Fruit fly (Drosophila melanogaster): Measurements from ENCODE around the gene CG45078.
A peak's percentile ranks its signal among the peaks of the same experiment; 100 is the strongest.

CG45078 gene

dm6 chr3R:10778151-10778550 lies 977 bp upstream of the CG45078 start:
- no peak for TF ChIP-seq Abd-B (GFP tag; optimal IDR thresholded peaks at IDR 0.05)
- TF ChIP-seq Dfd (GFP tag; optimal IDR thresholded peaks at IDR 0.05), result no peak
- no peak for TF ChIP-seq Vsx2 (GFP tag; optimal IDR thresholded peaks at IDR 0.05; ENCODE audit: partially characterized antibody)
- no peak for TF ChIP-seq Hr78 (GFP tag; optimal IDR thresholded peaks at IDR 0.05)
- no peak for TF ChIP-seq Myc (optimal IDR thresholded peaks at IDR 0.05)
- no peak for TF ChIP-seq CG32264 (GFP tag; optimal IDR thresholded peaks at IDR 0.05)
- no peak for TF ChIP-seq brk (GFP tag; optimal IDR thresholded peaks at IDR 0.05)

DNA sequence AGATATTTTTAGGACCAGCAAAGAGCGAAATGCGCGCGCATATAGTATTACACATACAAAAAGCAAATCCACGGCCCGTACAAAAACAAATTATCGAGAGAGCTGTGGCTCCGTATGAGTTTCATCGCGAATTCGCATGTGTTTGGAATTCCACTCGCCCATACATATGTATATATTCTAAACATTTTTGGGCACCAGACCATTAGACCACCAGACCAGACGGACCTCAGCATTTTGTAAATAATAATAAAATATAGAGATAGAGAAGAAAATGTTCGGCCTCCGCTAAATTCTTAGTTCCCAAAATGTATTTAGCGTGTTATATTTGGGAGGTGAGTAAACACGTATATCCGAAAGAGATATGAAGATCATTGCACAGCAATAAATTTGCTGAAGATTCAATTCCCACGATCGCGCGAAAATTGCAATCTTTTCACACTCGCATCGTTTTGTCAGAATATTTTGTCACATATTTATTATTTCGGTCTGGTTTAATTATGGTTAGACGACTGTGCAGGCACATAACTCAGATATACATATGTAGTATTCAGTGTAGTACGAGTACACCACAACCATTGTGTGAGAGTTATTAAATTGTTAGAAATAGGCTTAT lies 1.0 kb downstream of the CG45078 start:
- TF ChIP-seq GATAd (GFP tag; optimal IDR thresholded peaks at IDR 0.05) (no peak), Jra (GFP tag; optimal IDR thresholded peaks at IDR 0.05) (no peak)

- no peak for TF ChIP-seq foxo (GFP tag; optimal IDR thresholded peaks at IDR 0.05)
- TF ChIP-seq h (GFP tag; optimal IDR thresholded peaks at IDR 0.05), result peak; percentile 15
Measured at dm6 chr3R:10775246-10775645, 1.9 kb downstream of the CG45078 start.

DNA sequence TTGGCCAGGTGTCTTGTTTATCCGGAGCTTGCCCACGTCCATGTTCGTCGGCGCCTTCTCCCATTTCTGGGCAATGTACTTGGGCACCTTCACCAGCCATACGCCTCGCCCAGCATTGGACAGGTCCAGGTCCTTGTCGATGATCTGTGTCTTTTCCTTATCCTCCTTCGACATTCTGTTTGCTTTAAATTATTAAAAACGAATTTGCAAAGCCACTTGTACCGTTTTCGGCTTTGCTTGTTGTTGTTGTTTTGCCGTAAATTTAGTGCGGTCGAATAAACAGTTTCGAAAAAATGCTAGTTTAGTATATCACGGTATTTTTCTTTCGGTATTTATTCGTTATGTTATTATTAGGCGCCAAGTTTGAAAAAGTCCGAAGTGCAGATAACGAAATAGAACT lies 9.6 kb downstream of the CG45078 start, which contains the start of gene TfIIFbeta:
Gene TfIIFbeta, minus strand, starts transcription at position 279 of the 400 bp plus-strand sequence.
- no peak for TF ChIP-seq Mio (GFP tag; optimal IDR thresholded peaks at IDR 0.05)
- peak; percentile 18 for TF ChIP-seq sage (GFP tag; optimal IDR thresholded peaks at IDR 0.05)

dm6 chr3R:10761980-10762379 lies 15.2 kb downstream of the CG45078 start:
- TF ChIP-seq GATAd (GFP tag; optimal IDR thresholded peaks at IDR 0.05), result no peak
- TF ChIP-seq ey (GFP tag; optimal IDR thresholded peaks at IDR 0.05), result peak; percentile 12

DNA sequence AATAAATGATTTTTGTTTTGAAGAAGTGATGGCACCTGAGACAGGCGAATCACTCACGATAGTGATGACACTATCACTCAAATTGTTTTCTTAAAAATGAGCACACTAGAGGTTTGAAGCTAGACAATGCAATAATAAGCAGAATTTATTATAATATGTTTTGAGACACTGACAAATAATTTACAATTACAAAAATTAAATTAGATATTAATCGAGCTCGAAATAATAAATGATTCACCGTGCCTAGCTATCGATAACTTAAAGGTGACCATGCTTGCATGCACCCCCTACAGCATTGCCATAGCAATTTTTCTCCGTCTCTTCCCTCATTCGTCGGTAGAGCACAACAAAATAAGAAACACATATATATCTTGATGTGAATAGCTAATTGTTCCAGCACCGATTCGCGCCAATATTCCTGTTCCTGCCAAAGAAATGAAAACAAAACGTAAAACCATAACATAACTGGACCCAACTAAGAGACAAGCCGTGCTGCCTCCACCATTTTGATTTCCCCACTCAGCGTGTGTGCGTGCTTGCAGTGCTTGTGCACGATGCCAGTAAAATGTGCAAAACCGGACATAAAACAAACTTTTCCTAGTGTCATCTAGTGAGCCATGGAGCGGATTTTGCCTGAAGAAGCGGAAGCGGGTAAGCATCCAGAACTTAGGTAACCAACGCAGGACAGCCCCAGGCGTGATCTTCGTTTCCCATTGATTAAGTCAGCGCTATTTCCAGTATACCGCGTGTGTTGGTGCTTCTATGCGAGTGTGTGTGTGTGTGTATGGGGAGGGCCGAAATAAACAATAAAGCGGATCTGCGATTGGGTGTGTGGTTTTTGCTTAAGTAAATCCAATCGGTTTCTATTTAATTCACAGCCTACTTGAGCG lies 16.0 kb downstream of the CG45078 start, which contains the start of the genes MED7 and Cap-H2:
Gene MED7, minus strand, starts transcription at position 67 of the 890 bp plus-strand sequence.
Gene Cap-H2, plus strand, starts transcription at position 345 of the 890 bp plus-strand sequence.
- TF ChIP-seq ey (GFP tag; optimal IDR thresholded peaks at IDR 0.05) (peak; percentile 75), OdsH (GFP tag; optimal IDR thresholded peaks at IDR 0.05) (peak; percentile 68), h (GFP tag; optimal IDR thresholded peaks at IDR 0.05) (peak; percentile 82), dmrt93B (GFP tag; optimal IDR thresholded peaks at IDR 0.05) (peak; percentile 57), rgr (GFP tag; optimal IDR thresholded peaks at IDR 0.05) (peak; percentile 77), usp (GFP tag; optimal IDR thresholded peaks at IDR 0.05) (no peak), Rel (GFP tag; optimal IDR thresholded peaks at IDR 0.05) (no peak), Rel (tag; optimal IDR thresholded peaks at IDR 0.05) (peak; percentile 47), Dif (GFP tag; optimal IDR thresholded peaks at IDR 0.05; ENCODE audit: partially characterized antibody) (no peak), CG9705 (GFP tag; optimal IDR thresholded peaks at IDR 0.05) (peak; percentile 52), Hr78 (GFP tag; optimal IDR thresholded peaks at IDR 0.05) (no peak), dsf (GFP tag; optimal IDR thresholded peaks at IDR 0.05; ENCODE audit: borderline replicate concordance) (peak; percentile 68), HLH106 (tag; optimal IDR thresholded peaks at IDR 0.05) (peak; percentile 81), Dfd (GFP tag; optimal IDR thresholded peaks at IDR 0.05) (no peak), Vsx2 (GFP tag; optimal IDR thresholded peaks at IDR 0.05; ENCODE audit: partially characterized antibody) (no peak), fru (GFP tag; optimal IDR thresholded peaks at IDR 0.05) (peak; percentile 73), brk (GFP tag; optimal IDR thresholded peaks at IDR 0.05) (peak; percentile 89), Hnf4 (GFP tag; optimal IDR thresholded peaks at IDR 0.05) (peak; percentile 86), Jra (GFP tag; optimal IDR thresholded peaks at IDR 0.05) (peak; percentile 88), sage (GFP tag; optimal IDR thresholded peaks at IDR 0.05) (peak; percentile 74), Myc (optimal IDR thresholded peaks at IDR 0.05) (peak; percentile 4), CG32264 (GFP tag; optimal IDR thresholded peaks at IDR 0.05) (peak; percentile 43), br (GFP tag; optimal IDR thresholded peaks at IDR 0.05) (peak; percentile 63), lola (GFP tag; optimal IDR thresholded peaks at IDR 0.05) (no peak), psq (GFP tag; optimal IDR thresholded peaks at IDR 0.05) (peak; percentile 98), GATAd (GFP tag; optimal IDR thresholded peaks at IDR 0.05) (peak; percentile 4), N (GFP tag; optimal IDR thresholded peaks at IDR 0.05) (no peak), sv (GFP tag; optimal IDR thresholded peaks at IDR 0.05) (peak; percentile 90), pan (optimal IDR thresholded peaks at IDR 0.05) (no peak), dl (GFP tag; optimal IDR thresholded peaks at IDR 0.05; ENCODE audit: insufficient read depth in 1 of 2, partially characterized antibody in 2 of 2) (no peak), Abd-B (GFP tag; optimal IDR thresholded peaks at IDR 0.05) (no peak), jim (GFP tag; optimal IDR thresholded peaks at IDR 0.05) (no peak), tai (GFP tag; optimal IDR thresholded peaks at IDR 0.05) (peak; percentile 90), woc (GFP tag; optimal IDR thresholded peaks at IDR 0.05) (peak; percentile 91), foxo (GFP tag; optimal IDR thresholded peaks at IDR 0.05) (peak in 1 of 2 experiments; percentile 84), CrebA (GFP tag; optimal IDR thresholded peaks at IDR 0.05; ENCODE audit: borderline replicate concordance) (no peak)
